Fruit fly (Drosophila melanogaster): Measurements from ENCODE around the gene CG17806.

- TF ChIP-seq CG8478 (optimal IDR thresholded peaks at IDR 0.05): no peak
- no peak for TF ChIP-seq CTCF (optimal IDR thresholded peaks at IDR 0.05)
Measured at dm6 chr3R:17776104-17776589, 26.9 kb downstream of the CG17806 start.
